Worm (Caenorhabditis elegans) whole organism, young adult: ENCODE measurements around the gene kqt-3.

Source experiments
- C17E4.6 ChIP-seq: fragments of 200-800 bp; sonication (Bioruptor generic); IDR thresholded peaks from 2 replicates; pipeline ENCODE4 v1.3.6; 2022; ENCODE audit warnings: missing genetic modification reagents, missing genetic modification characterization, missing compliant biosample characterization
- F10E7.11 ChIP-seq: sonication (generic microtip); optimal IDR thresholded peaks from 2 replicates; lab custom pipeline; 2017; ENCODE audit warnings: mild to moderate bottlenecking, missing genetic modification characterization, moderate library complexity, missing compliant biosample characterization
- F22D6.2 ChIP-seq: sonication (generic microtip); optimal IDR thresholded peaks from 2 replicates; lab custom pipeline; 2016; ENCODE audit warnings: mild to moderate bottlenecking, missing genetic modification characterization, missing compliant biosample characterization
- F37B4.10 ChIP-seq: fragments of 200-800 bp; sonication (Bioruptor generic); IDR thresholded peaks from 2 replicates; pipeline ENCODE4 v1.3.6; 2022; ENCODE audit warnings: missing genetic modification characterization, missing compliant biosample characterization
- F49E8.2 ChIP-seq: sonication (generic microtip); optimal IDR thresholded peaks from 3 replicates; lab custom pipeline; 2017; ENCODE audit warnings: missing genetic modification characterization, mild to moderate bottlenecking, missing compliant biosample characterization, antibody characterized with exemption, moderate library complexity; ENCODE audit not compliant: insufficient read depth
- F57A8.1 ChIP-seq: fragments of 200-800 bp; sonication (Bioruptor generic); optimal IDR thresholded peaks from 2 replicates; lab custom pipeline; 2018; ENCODE audit warnings: mild to moderate bottlenecking, missing genetic modification characterization, moderate library complexity, missing compliant biosample characterization
- K11D2.4 ChIP-seq: fragments of 200-800 bp; sonication (Bioruptor generic); IDR thresholded peaks from 2 replicates; pipeline ENCODE4 v1.3.6; 2022; ENCODE audit warnings: missing genetic modification reagents, missing genetic modification characterization, missing compliant biosample characterization
- K12H6.12 ChIP-seq: fragments of 200-800 bp; sonication (Bioruptor generic); optimal IDR thresholded peaks from 2 replicates; lab custom pipeline; 2018; ENCODE audit warnings: mild to moderate bottlenecking, missing genetic modification characterization, missing compliant biosample characterization
- T26A5.8 ChIP-seq: sonication (generic microtip); optimal IDR thresholded peaks from 2 replicates; lab custom pipeline; 2016; ENCODE audit warnings: missing genetic modification characterization, missing compliant biosample characterization
- Y53G8AR.9 ChIP-seq: fragments of 200-800 bp; sonication (Bioruptor generic); conservative IDR thresholded peaks from 2 replicates; pipeline ENCODE4 v1.3.6; 2022; ENCODE audit warnings: missing genetic modification reagents, missing genetic modification characterization, missing compliant biosample characterization
- Y56A3A.18 ChIP-seq: fragments of 200-800 bp; sonication (Bioruptor generic); IDR thresholded peaks from 2 replicates; pipeline ENCODE4 v1.3.6; 2022; ENCODE audit warnings: missing genetic modification reagents, missing genetic modification characterization, missing compliant biosample characterization
- Y95B8A.8 ChIP-seq: fragments of 200-800 bp; sonication (Bioruptor generic); IDR thresholded peaks from 2 replicates; pipeline ENCODE4 v1.3.6; 2022; ENCODE audit warnings: missing genetic modification reagents, missing genetic modification characterization, missing compliant biosample characterization
- ZK185.1 ChIP-seq: sonication (generic microtip); optimal IDR thresholded peaks from 2 replicates; lab custom pipeline; 2016; ENCODE audit warnings: mild to moderate bottlenecking, missing genetic modification characterization, missing compliant biosample characterization; ENCODE audit not compliant: poor library complexity, severe bottlenecking
- aptf-2 ChIP-seq: fragments of 200-800 bp; sonication (Bioruptor generic); conservative IDR thresholded peaks from 2 replicates; pipeline ENCODE4 v1.3.6; 2022; ENCODE audit warnings: missing genetic modification reagents, missing genetic modification characterization, missing compliant biosample characterization
- aptf-3 ChIP-seq: fragments of 200-800 bp; sonication (Bioruptor generic); IDR thresholded peaks from 2 replicates; pipeline ENCODE4 v1.3.6; 2022; ENCODE audit warnings: missing genetic modification characterization, missing compliant biosample characterization
- atf-7 ChIP-seq: sonication (generic microtip); optimal IDR thresholded peaks from 2 replicates; lab custom pipeline; 2017; ENCODE audit warnings: mild to moderate bottlenecking, missing genetic modification characterization, missing compliant biosample characterization
- attf-3 ChIP-seq: fragments of 200-800 bp; sonication (Bioruptor generic); conservative IDR thresholded peaks from 2 replicates; pipeline ENCODE4 v1.3.6; 2022; ENCODE audit warnings: missing genetic modification reagents, missing genetic modification characterization, missing compliant biosample characterization
- attf-5 ChIP-seq: fragments of 200-800 bp; sonication (Bioruptor generic); optimal IDR thresholded peaks from 2 replicates; lab custom pipeline; 2018; ENCODE audit warnings: mild to moderate bottlenecking, missing genetic modification characterization, missing compliant biosample characterization
- ccch-3 ChIP-seq: fragments of 200-800 bp; sonication (Bioruptor generic); optimal IDR thresholded peaks from 2 replicates; lab custom pipeline; 2018; ENCODE audit warnings: mild to moderate bottlenecking, missing genetic modification characterization, missing compliant biosample characterization
- cebp-2 ChIP-seq: fragments of 200-800 bp; sonication (Bioruptor generic); IDR thresholded peaks from 2 replicates; pipeline ENCODE4 v1.3.6; 2022; ENCODE audit warnings: missing genetic modification characterization, missing compliant biosample characterization
- ceh-27 ChIP-seq: fragments of 200-800 bp; sonication (Bioruptor generic); optimal IDR thresholded peaks from 2 replicates; lab custom pipeline; 2018; ENCODE audit warnings: mild to moderate bottlenecking, missing genetic modification characterization, moderate library complexity, missing compliant biosample characterization
- ceh-40 ChIP-seq: fragments of 200-800 bp; sonication (Bioruptor generic); IDR thresholded peaks from 2 replicates; pipeline ENCODE4 v1.3.6; 2022; ENCODE audit warnings: missing genetic modification characterization, missing compliant biosample characterization
- chd-7 ChIP-seq: sonication (generic microtip); optimal IDR thresholded peaks from 2 replicates; lab custom pipeline; 2016; ENCODE audit warnings: mild to moderate bottlenecking, missing genetic modification characterization, moderate library complexity, missing compliant biosample characterization
- die-1 ChIP-seq: sonication (generic microtip); optimal IDR thresholded peaks from 2 replicates; lab custom pipeline; 2016; ENCODE audit warnings: missing genotype, mild to moderate bottlenecking, missing genetic modification characterization, missing compliant biosample characterization
- dox-1 ChIP-seq: fragments of 200-800 bp; sonication (Bioruptor generic); IDR thresholded peaks from 2 replicates; pipeline ENCODE4 v1.3.6; 2022; ENCODE audit warnings: missing genetic modification reagents, missing genetic modification characterization, missing compliant biosample characterization
- dpff-1 ChIP-seq: sonication (generic microtip); optimal IDR thresholded peaks from 2 replicates; lab custom pipeline; 2017; ENCODE audit warnings: mild to moderate bottlenecking, missing genetic modification characterization, missing compliant biosample characterization
- efl-1 ChIP-seq: fragments of 150-350 bp; optimal IDR thresholded peaks from 2 replicates; lab custom pipeline; 2014; ENCODE audit warnings: missing biosample characterization, missing genetic modification reagents, missing genetic modification characterization
- hmg-1.2 ChIP-seq: fragments of 200-800 bp; sonication (Bioruptor generic); IDR thresholded peaks from 2 replicates; pipeline ENCODE4 v1.3.6; 2022; ENCODE audit warnings: missing genetic modification reagents, missing genetic modification characterization, missing compliant biosample characterization
- lag-1 ChIP-seq: fragments of 200-800 bp; sonication (Bioruptor generic); IDR thresholded peaks from 2 replicates; pipeline ENCODE4 v1.3.6; 2022; ENCODE audit warnings: missing genetic modification reagents, missing genetic modification characterization, missing compliant biosample characterization
- let-526 ChIP-seq: fragments of 200-800 bp; sonication (Bioruptor generic); IDR thresholded peaks from 2 replicates; pipeline ENCODE4 v1.3.6; 2022; ENCODE audit warnings: missing genetic modification reagents, missing genetic modification characterization, missing compliant biosample characterization
- lin-54 ChIP-seq: fragments of 200-800 bp; sonication (Bioruptor generic); optimal IDR thresholded peaks from 2 replicates; lab custom pipeline; 2018; ENCODE audit warnings: mild to moderate bottlenecking, missing genetic modification characterization, missing compliant biosample characterization
- lsy-27 ChIP-seq: sonication (generic microtip); optimal IDR thresholded peaks from 2 replicates; lab custom pipeline; 2017; ENCODE audit warnings: missing genetic modification characterization, mild to moderate bottlenecking, missing compliant biosample characterization, antibody characterized with exemption, missing genotype, borderline replicate concordance; ENCODE audit not compliant: insufficient read depth
- madf-3 ChIP-seq: fragments of 200-800 bp; sonication (Bioruptor generic); IDR thresholded peaks from 2 replicates; pipeline ENCODE4 v1.3.6; 2022; ENCODE audit warnings: missing genetic modification reagents, missing genetic modification characterization, missing compliant biosample characterization
- madf-6 ChIP-seq: fragments of 200-800 bp; sonication (Bioruptor generic); IDR thresholded peaks from 2 replicates; pipeline ENCODE4 v1.3.6; 2022; ENCODE audit warnings: missing genetic modification reagents, missing genetic modification characterization, missing compliant biosample characterization
- madf-8 ChIP-seq: fragments of 200-800 bp; sonication (Bioruptor generic); conservative IDR thresholded peaks from 2 replicates; pipeline ENCODE4 v1.3.6; 2022; ENCODE audit warnings: missing genetic modification reagents, missing genetic modification characterization, missing compliant biosample characterization
- nfyb-1 ChIP-seq: fragments of 200-800 bp; sonication (Bioruptor generic); IDR thresholded peaks from 2 replicates; pipeline ENCODE4 v1.3.6; 2022; ENCODE audit warnings: missing genetic modification reagents, missing genetic modification characterization, missing compliant biosample characterization
- nhr-120 ChIP-seq: fragments of 200-800 bp; sonication (Bioruptor generic); IDR thresholded peaks from 2 replicates; pipeline ENCODE4 v1.3.6; 2022; ENCODE audit warnings: missing genetic modification characterization, missing compliant biosample characterization
- nhr-179 ChIP-seq: sonication (generic microtip); optimal IDR thresholded peaks from 2 replicates; lab custom pipeline; 2016; ENCODE audit warnings: mild to moderate bottlenecking, missing genetic modification characterization, missing compliant biosample characterization
- rcor-1 ChIP-seq: fragments of 200-800 bp; sonication (Bioruptor generic); IDR thresholded peaks from 2 replicates; pipeline ENCODE4 v1.3.6; 2022; ENCODE audit warnings: missing genetic modification reagents, missing genetic modification characterization, missing compliant biosample characterization
- sdz-38 ChIP-seq: sonication (generic microtip); optimal IDR thresholded peaks from 2 replicates; lab custom pipeline; 2016; ENCODE audit warnings: missing genotype, missing genetic modification characterization, missing compliant biosample characterization
- snpc-3.4 ChIP-seq: sonication (generic microtip); optimal IDR thresholded peaks from 2 replicates; lab custom pipeline; 2017; ENCODE audit warnings: missing genetic modification characterization, mild to moderate bottlenecking, missing compliant biosample characterization, antibody characterized with exemption, moderate library complexity, missing genotype, missing genetic modification reagents
- tlf-1 ChIP-seq: fragments of 200-800 bp; sonication (Bioruptor generic); optimal IDR thresholded peaks from 2 replicates; lab custom pipeline; 2018; ENCODE audit warnings: mild to moderate bottlenecking, missing genetic modification characterization, missing compliant biosample characterization
- xnd-1 ChIP-seq: sonication (generic microtip); optimal IDR thresholded peaks from 2 replicates; lab custom pipeline; 2016; ENCODE audit warnings: missing genotype, missing genetic modification reagents, missing genetic modification characterization, missing compliant biosample characterization
- zim-3 ChIP-seq: sonication (generic microtip); optimal IDR thresholded peaks from 2 replicates; lab custom pipeline; 2017; ENCODE audit warnings: mild to moderate bottlenecking, missing genetic modification characterization, moderate library complexity, missing compliant biosample characterization
- ztf-22 ChIP-seq: fragments of 200-800 bp; sonication (Bioruptor generic); optimal IDR thresholded peaks from 2 replicates; lab custom pipeline; 2018; ENCODE audit warnings: mild to moderate bottlenecking, missing genetic modification characterization, moderate library complexity, missing compliant biosample characterization
- ztf-6 ChIP-seq: fragments of 200-800 bp; sonication (Bioruptor generic); IDR thresholded peaks from 2 replicates; pipeline ENCODE4 v1.3.6; 2022; ENCODE audit warnings: missing genetic modification reagents, missing genetic modification characterization, missing compliant biosample characterization

The kqt-3 gene

ce11 chrII:13725793-13726192 lies 29.7 kb downstream of the kqt-3 start, which contains the start of the genes Y54G9A.7 and bub-3 (continued):
- TF ChIP-seq Y53G8AR.9 (GFP tag; lab: Robert Waterston, UW) (no peak), ZK185.1 (tag; lab: Kevin White, UChicago) (no peak), F57A8.1 (no peak), cebp-2 (no peak), lsy-27 (tag; lab: Kevin White, UChicago) (no peak), aptf-2 (GFP tag; lab: Robert Waterston, UW) (peak; percentile 70; the same call in 1 of the 2 replicates), chd-7 (no peak), nhr-179 (tag; lab: Kevin White, UChicago) (no peak), F49E8.2 (peak; percentile 22), lin-54 (peak; percentile 80), snpc-3.4 (tag; lab: Kevin White, UChicago) (peak; percentile 48), xnd-1 (tag; lab: Kevin White, UChicago) (peak; percentile 85), dox-1 (GFP tag; lab: Robert Waterston, UW) (peak; percentile 47; the same call in 1 of the 2 replicates), madf-6 (GFP tag; lab: Robert Waterston, UW) (peak; percentile 97), aptf-3 (GFP tag; lab: Robert Waterston, UW) (no peak), die-1 (no peak), sdz-38 (no peak), atf-7 (no peak), F22D6.2 (tag; lab: Kevin White, UChicago) (no peak), let-526 (GFP tag; lab: Robert Waterston, UW) (no peak), ztf-6 (GFP tag; lab: Robert Waterston, UW) (no peak), tlf-1 (GFP tag; lab: Kevin White, UChicago) (peak; percentile 50), lag-1 (GFP tag; lab: Robert Waterston, UW) (no peak), madf-3 (GFP tag; lab: Robert Waterston, UW) (0 out of 2 replicates have a peak, but pooled peaks have one; percentile 70), zim-3 (tag; lab: Kevin White, UChicago) (no peak), nfyb-1 (no peak), madf-8 (peak; percentile 91), rcor-1 (GFP tag; lab: Robert Waterston, UW) (peak; percentile 66), ceh-27 (no peak), Y95B8A.8 (no peak), F10E7.11 (tag; lab: Kevin White, UChicago) (no peak), K12H6.12 (tag; lab: Kevin White, UChicago) (no peak)
- TF ChIP-seq, all 124 proteins: peak for 27

- TF ChIP-seq dpff-1 (tag; lab: Kevin White, UChicago) (no peak), K11D2.4 (GFP tag; lab: Robert Waterston, UW) (no peak), hmg-1.2 (GFP tag; lab: Robert Waterston, UW) (no peak), nhr-120 (no peak), rcor-1 (GFP tag; lab: Robert Waterston, UW) (no peak), ztf-22 (GFP tag; lab: Kevin White, UChicago) (no peak), Y56A3A.18 (GFP tag; lab: Robert Waterston, UW) (no peak), F37B4.10 (GFP tag; lab: Robert Waterston, UW) (no peak), efl-1 (GFP tag; lab: Kevin White, UChicago) (no peak), aptf-2 (GFP tag; lab: Robert Waterston, UW) (no peak), ceh-40 (no peak), Y95B8A.8 (no peak), ccch-3 (GFP tag; lab: Kevin White, UChicago) (no peak), attf-5 (GFP tag; lab: Kevin White, UChicago) (no peak), cebp-2 (no peak), attf-3 (GFP tag; lab: Robert Waterston, UW) (no peak), C17E4.6 (GFP tag; lab: Robert Waterston, UW) (no peak), T26A5.8 (tag; lab: Kevin White, UChicago) (no peak)
- TF ChIP-seq, all 124 proteins: peak for 0
These were observed 33.3 kb downstream of the kqt-3 start, which contains the start of gene Y54G9A.9 for ce11 chrII:13729416-13729815. Gene Y54G9A.9 (plus strand): TSS chrII:13729716.
